Worm (Caenorhabditis elegans) whole organism, L2 larva: ENCODE results near the gene T12A7.9.

Experiments used
- C34F6.9 ChIP-seq: fragments of 150-350 bp; optimal IDR thresholded peaks from 2 replicates; lab custom pipeline; 2014; ENCODE audit warnings: missing biosample characterization, missing genetic modification characterization
- F13H6.1 ChIP-seq: sonication (generic microtip); optimal IDR thresholded peaks from 2 replicates; lab custom pipeline; 2016; ENCODE audit warnings: missing genetic modification characterization, missing compliant biosample characterization
- R02D3.7 ChIP-seq: fragments of 150-350 bp; optimal IDR thresholded peaks from 2 replicates; lab custom pipeline; 2014; ENCODE audit warnings: missing biosample characterization, missing genetic modification characterization
- Y55F3AM.14 ChIP-seq: fragments of 200-800 bp; sonication (Bioruptor generic); optimal IDR thresholded peaks from 2 replicates; lab custom pipeline; 2018; ENCODE audit warnings: mild to moderate bottlenecking, missing genetic modification characterization, missing compliant biosample characterization
- ZK546.5 ChIP-seq: sonication (generic microtip); optimal IDR thresholded peaks from 2 replicates; lab custom pipeline; 2017; ENCODE audit warnings: missing biosample characterization, missing genetic modification characterization
- blmp-1 ChIP-seq: sonication (generic microtip); optimal IDR thresholded peaks from 2 replicates; lab custom pipeline; 2017; ENCODE audit warnings: missing genetic modification characterization, mild to moderate bottlenecking, missing compliant biosample characterization, antibody characterized with exemption, moderate library complexity; ENCODE audit not compliant: insufficient read depth
- ceh-16 ChIP-seq: fragments of 150-350 bp; optimal IDR thresholded peaks from 2 replicates; lab custom pipeline; 2014; ENCODE audit warnings: missing biosample characterization, missing genetic modification characterization
- ceh-82 ChIP-seq: fragments of 150-350 bp; optimal IDR thresholded peaks from 2 replicates; lab custom pipeline; 2014; ENCODE audit warnings: missing biosample characterization, missing genetic modification characterization
- crh-2 ChIP-seq: sonication (generic microtip); optimal IDR thresholded peaks from 2 replicates; lab custom pipeline; 2017; ENCODE audit warnings: missing biosample characterization, missing genetic modification characterization
- dmd-4 ChIP-seq: sonication (generic microtip); optimal IDR thresholded peaks from 2 replicates; lab custom pipeline; 2017; ENCODE audit warnings: missing biosample characterization, missing genetic modification characterization
- egl-27 ChIP-seq: sonication (generic microtip); optimal IDR thresholded peaks from 3 replicates; lab custom pipeline; 2017; ENCODE audit warnings: missing biosample characterization, missing genetic modification reagents, missing genetic modification characterization
- elt-1 ChIP-seq: fragments of 150-350 bp; optimal IDR thresholded peaks from 2 replicates; lab custom pipeline; 2014; ENCODE audit warnings: missing biosample characterization, missing genetic modification characterization
- elt-3 ChIP-seq: sonication (generic microtip); optimal IDR thresholded peaks from 2 replicates; lab custom pipeline; 2017; ENCODE audit warnings: missing biosample characterization, missing genetic modification characterization
- fos-1 ChIP-seq: fragments of 150-350 bp; optimal IDR thresholded peaks from 2 replicates; lab custom pipeline; 2014; ENCODE audit warnings: missing biosample characterization, missing genetic modification characterization
- gmeb-1 ChIP-seq: fragments of 150-350 bp; optimal IDR thresholded peaks from 2 replicates; lab custom pipeline; 2014; ENCODE audit warnings: missing biosample characterization, missing genetic modification characterization
- lin-11 ChIP-seq: fragments of 150-350 bp; sonication (generic microtip); optimal IDR thresholded peaks from 2 replicates; lab custom pipeline; 2014; ENCODE audit warnings: missing biosample characterization, missing genetic modification characterization, inconsistent platforms, mixed read lengths
- lin-13 ChIP-seq: fragments of 150-350 bp; optimal IDR thresholded peaks from 2 replicates; lab custom pipeline; 2014; ENCODE audit warnings: missing biosample characterization, missing genetic modification reagents, missing genetic modification characterization
- lin-39 ChIP-seq: fragments of 150-350 bp; optimal IDR thresholded peaks from 2 replicates; lab custom pipeline; 2014; ENCODE audit warnings: missing biosample characterization, missing genetic modification reagents, missing genetic modification characterization
- lsy-2 ChIP-seq, 2 experiments: fragments of 150-350 bp in 1 of 2; sonication (generic microtip) in 1 of 2; optimal IDR thresholded peaks; 2 replicates each; lab custom pipeline; 2014 to 2017; ENCODE audit warnings: missing biosample characterization in 2 of 2, missing genetic modification characterization in 2 of 2
- mbf-1 ChIP-seq: sonication (generic microtip); optimal IDR thresholded peaks from 2 replicates; lab custom pipeline; 2017; ENCODE audit warnings: missing biosample characterization, missing genetic modification characterization
- mdl-1 ChIP-seq, 2 experiments: fragments of 150-350 bp in 1 of 2; sonication (generic microtip) in 1 of 2; optimal IDR thresholded peaks; 2 replicates each; lab custom pipeline; 2017; ENCODE audit warnings: missing biosample characterization in 2 of 2, missing genetic modification characterization in 2 of 2
- nhr-10 ChIP-seq: sonication (generic microtip); optimal IDR thresholded peaks from 2 replicates; lab custom pipeline; 2017; ENCODE audit warnings: missing biosample characterization, missing genetic modification characterization
- nhr-11 ChIP-seq: fragments of 150-350 bp; optimal IDR thresholded peaks from 2 replicates; lab custom pipeline; 2014; ENCODE audit warnings: missing biosample characterization, missing genetic modification characterization
- nhr-12 ChIP-seq: fragments of 150-350 bp; optimal IDR thresholded peaks from 2 replicates; lab custom pipeline; 2014; ENCODE audit warnings: missing biosample characterization, missing genetic modification characterization
- nhr-129 ChIP-seq: fragments of 150-350 bp; optimal IDR thresholded peaks from 2 replicates; lab custom pipeline; 2014; ENCODE audit warnings: missing biosample characterization, missing genetic modification characterization
- nhr-23 ChIP-seq: fragments of 150-350 bp; optimal IDR thresholded peaks from 2 replicates; lab custom pipeline; 2014; ENCODE audit warnings: missing biosample characterization, missing genetic modification reagents, missing genetic modification characterization
- nhr-237 ChIP-seq: fragments of 150-350 bp; optimal IDR thresholded peaks from 2 replicates; lab custom pipeline; 2014; ENCODE audit warnings: missing biosample characterization, missing genetic modification characterization
- nhr-25 ChIP-seq: fragments of 150-350 bp; sonication (generic microtip); optimal IDR thresholded peaks from 3 replicates; lab custom pipeline; 2014; ENCODE audit warnings: missing biosample characterization, missing genetic modification characterization
- nhr-77 ChIP-seq: fragments of 150-350 bp; optimal IDR thresholded peaks from 2 replicates; lab custom pipeline; 2014; ENCODE audit warnings: missing biosample characterization, missing genetic modification characterization
- sem-4 ChIP-seq: fragments of 150-350 bp; optimal IDR thresholded peaks from 2 replicates; lab custom pipeline; 2014; ENCODE audit warnings: missing biosample characterization, missing genetic modification reagents, missing genetic modification characterization
- skn-1 ChIP-seq: sonication (generic microtip); optimal IDR thresholded peaks from 2 replicates; lab custom pipeline; 2017; ENCODE audit warnings: missing biosample characterization, missing genetic modification characterization
- sma-9 ChIP-seq, 2 experiments: fragments of 150-350 bp in 1 of 2; sonication (generic microtip) in 1 of 2; optimal IDR thresholded peaks; 2 replicates each; lab custom pipeline; 2014 to 2016; ENCODE audit warnings: missing genetic modification characterization in 2 of 2, mild to moderate bottlenecking in 1 of 2, missing biosample characterization in 1 of 2, missing compliant biosample characterization in 1 of 2, missing genetic modification reagents in 1 of 2, moderate library complexity in 1 of 2
- unc-55 ChIP-seq: fragments of 150-350 bp; sonication (generic microtip); optimal IDR thresholded peaks from 3 replicates; lab custom pipeline; 2014; ENCODE audit warnings: missing biosample characterization, missing genetic modification reagents, missing genetic modification characterization
- unc-62 ChIP-seq: fragments of 150-350 bp; optimal IDR thresholded peaks from 2 replicates; lab custom pipeline; 2014; ENCODE audit warnings: missing biosample characterization, missing genetic modification reagents, missing genetic modification characterization
- zag-1 ChIP-seq: fragments of 150-350 bp; optimal IDR thresholded peaks from 2 replicates; lab custom pipeline; 2014; ENCODE audit warnings: missing biosample characterization, missing genetic modification characterization
- ztf-1 ChIP-seq: fragments of 200-800 bp; sonication (Bioruptor generic); conservative IDR thresholded peaks from 2 replicates; pipeline ENCODE4 v1.3.6; 2022; ENCODE audit warnings: missing genetic modification characterization, missing compliant biosample characterization
- ztf-11 ChIP-seq: sonication (generic microtip); optimal IDR thresholded peaks from 2 replicates; lab custom pipeline; 2017; ENCODE audit warnings: missing biosample characterization, missing genetic modification characterization
- ztf-4 ChIP-seq: fragments of 150-350 bp; optimal IDR thresholded peaks from 2 replicates; lab custom pipeline; 2014; ENCODE audit warnings: missing biosample characterization, missing genetic modification characterization

Gene T12A7.9

DNA sequence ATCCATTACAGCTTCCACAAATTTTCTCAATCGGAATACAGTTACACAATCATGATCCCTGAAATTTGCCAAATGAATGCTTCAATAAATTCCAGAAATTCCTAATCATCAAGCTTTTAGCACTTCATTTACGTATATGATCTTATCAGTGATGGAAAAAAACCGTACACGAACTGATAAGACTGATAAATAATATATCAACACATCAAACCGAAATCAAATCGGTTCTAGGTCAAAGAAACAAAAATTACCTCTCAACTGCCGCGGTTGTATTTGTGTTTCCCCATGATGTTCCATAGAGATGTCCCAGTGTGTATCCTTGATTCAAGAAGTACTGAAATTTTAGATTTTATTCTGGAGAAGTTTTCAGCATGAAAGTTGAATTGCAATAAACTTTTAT is 15.3 kb upstream of the T12A7.9 start:
- peak; percentile 17 for TF ChIP-seq sma-9 (GFP tag; optimal IDR thresholded peaks at IDR 0.05; lab: Kevin White, UChicago)
- no peak for TF ChIP-seq sma-9 (tag; optimal IDR thresholded peaks at IDR 0.05; lab: Kevin White, UChicago)
- TF ChIP-seq unc-55, result no peak
- TF ChIP-seq ztf-4 (tag; lab: Kevin White, UChicago), result no peak
- TF ChIP-seq fos-1 (tag; lab: Kevin White, UChicago), result peak; percentile 66
- TF ChIP-seq crh-2 (tag; lab: Kevin White, UChicago), result peak; percentile 15

DNA sequence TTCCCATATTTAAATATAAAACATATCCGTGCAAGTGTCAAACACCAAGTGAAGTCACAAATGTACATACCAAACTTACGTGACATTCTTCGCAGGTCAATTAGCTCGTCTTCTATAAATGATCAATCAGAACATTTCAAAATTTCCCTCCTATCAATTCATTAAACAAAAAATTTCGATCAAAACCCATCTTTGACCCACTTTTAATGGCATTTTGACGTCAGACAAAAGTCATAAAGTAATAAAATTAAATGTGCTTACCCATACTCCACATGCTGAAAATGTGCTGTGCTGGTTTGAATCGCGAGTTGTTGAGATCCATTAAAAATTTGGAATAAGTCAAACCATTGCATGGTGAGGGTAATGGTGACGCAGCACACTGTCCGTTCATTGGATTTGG is 14.0 kb upstream of the T12A7.9 start:
- TF ChIP-seq sma-9 (GFP tag; optimal IDR thresholded peaks at IDR 0.05; lab: Kevin White, UChicago) (peak; percentile 31), sma-9 (tag; optimal IDR thresholded peaks at IDR 0.05; lab: Kevin White, UChicago) (no peak), lin-39 (tag; lab: Kevin White, UChicago) (no peak), lsy-2 (tag; optimal IDR thresholded peaks at IDR 0.05; lab: Kevin White, UChicago) (no peak)
- TF ChIP-seq, all 48 proteins: peak for 1

DNA sequence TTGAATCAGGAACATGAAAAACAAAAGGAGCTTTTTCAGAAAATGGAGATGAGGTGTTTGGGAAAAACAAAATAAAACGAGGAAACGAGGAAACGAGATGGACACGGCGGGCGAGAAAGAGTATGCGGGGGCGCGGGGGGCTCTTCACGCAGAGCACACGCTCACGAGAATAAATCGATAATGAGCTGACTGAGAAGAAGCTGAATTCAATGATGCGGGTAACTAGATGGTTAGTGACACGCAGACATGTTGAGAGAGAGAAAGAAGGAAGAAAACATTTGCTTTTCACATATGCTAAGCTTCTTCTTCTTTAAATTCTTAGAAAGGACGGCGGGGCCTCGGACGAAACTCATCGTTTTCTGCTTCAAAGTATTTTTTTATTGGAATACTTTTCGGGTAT is 9.7 kb upstream of the T12A7.9 start:
- TF ChIP-seq F13H6.1 (tag; lab: Kevin White, UChicago), result peak; percentile 55
- no peak for TF ChIP-seq blmp-1 (tag; lab: Kevin White, UChicago)
- TF ChIP-seq nhr-129, result peak; percentile 57
- TF ChIP-seq mdl-1 (tag; optimal IDR thresholded peaks at IDR 0.05; lab: Kevin White, UChicago), result peak in 1 of 2 experiments; percentile 77
- TF ChIP-seq elt-1 (tag; lab: Kevin White, UChicago), result no peak
- TF ChIP-seq nhr-23 (tag; lab: Kevin White, UChicago), result no peak
- no peak for TF ChIP-seq lin-13 (GFP tag; lab: Kevin White, UChicago)
- no peak for TF ChIP-seq nhr-11 (tag; lab: Kevin White, UChicago)
- TF ChIP-seq unc-55, result peak; percentile 60
- peak; percentile 75 for TF ChIP-seq C34F6.9
- no peak for TF ChIP-seq ceh-16 (tag; lab: Kevin White, UChicago)
- peak; percentile 56 for TF ChIP-seq crh-2 (tag; lab: Kevin White, UChicago)
- peak; percentile 16 to 65 for TF ChIP-seq lsy-2 (tag; optimal IDR thresholded peaks at IDR 0.05; lab: Kevin White, UChicago)
- TF ChIP-seq lin-11 (tag; lab: Kevin White, UChicago), result peak; percentile 70
- TF ChIP-seq mbf-1 (tag; lab: Kevin White, UChicago), result no peak
- TF ChIP-seq zag-1 (tag; lab: Kevin White, UChicago), result peak; percentile 72
- peak; percentile 64 for TF ChIP-seq sma-9 (GFP tag; optimal IDR thresholded peaks at IDR 0.05; lab: Kevin White, UChicago)
- no peak for TF ChIP-seq sma-9 (tag; optimal IDR thresholded peaks at IDR 0.05; lab: Kevin White, UChicago)
- TF ChIP-seq egl-27, result peak; percentile 37
- no peak for TF ChIP-seq ZK546.5 (tag; lab: Kevin White, UChicago)
- TF ChIP-seq ztf-11 (tag; lab: Kevin White, UChicago), result no peak
- no peak for TF ChIP-seq unc-62 (GFP tag; lab: Kevin White, UChicago)

DNA sequence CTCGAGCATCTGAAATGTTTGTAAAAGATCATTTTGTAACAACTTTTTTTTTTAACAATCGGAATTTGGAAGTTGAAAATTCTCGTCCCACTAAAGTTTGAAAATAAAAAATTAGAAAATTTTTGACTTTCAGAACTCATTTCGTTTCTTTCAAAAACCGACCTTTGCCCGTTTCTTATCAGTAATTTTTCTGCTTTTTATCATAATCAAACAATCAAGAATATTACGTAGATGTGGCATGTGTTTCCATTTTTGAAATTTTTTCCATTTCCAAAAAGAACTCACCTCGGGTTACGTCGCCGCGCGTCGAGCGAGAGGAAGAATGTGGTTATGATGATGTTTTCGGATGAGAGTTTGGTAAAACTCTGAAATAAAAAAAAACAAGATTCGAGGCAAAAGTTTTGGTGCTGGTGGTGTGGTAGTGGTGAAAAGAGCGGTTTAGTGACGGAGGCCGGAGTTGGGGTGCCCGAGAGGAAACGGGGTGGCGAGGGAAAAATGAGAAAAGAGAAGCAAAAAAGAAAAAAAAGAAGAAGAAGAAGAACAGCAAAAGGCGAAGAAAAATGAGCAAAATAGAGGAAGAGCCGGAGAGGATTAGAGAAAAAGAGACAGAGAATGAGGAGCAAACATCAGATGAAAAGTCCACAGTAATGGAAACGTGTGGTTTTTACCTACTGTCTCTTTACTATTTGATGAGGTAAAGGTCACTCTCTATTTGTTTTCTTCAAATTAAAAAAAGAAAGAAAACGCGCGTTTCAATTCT is 5.1 kb upstream of the T12A7.9 start, which contains the start of gene T12A7.2:
TSS of gene T12A7.2 (minus strand) at position 412 of the 760 bp plus-strand sequence.
- TF ChIP-seq F13H6.1 (tag; lab: Kevin White, UChicago) (peak; percentile 36), sma-9 (GFP tag; optimal IDR thresholded peaks at IDR 0.05; lab: Kevin White, UChicago) (peak; percentile 35), sma-9 (tag; optimal IDR thresholded peaks at IDR 0.05; lab: Kevin White, UChicago) (no peak), mdl-1 (tag; optimal IDR thresholded peaks at IDR 0.05; lab: Kevin White, UChicago) (no peak), gmeb-1 (tag; lab: Kevin White, UChicago) (no peak), unc-55 (peak; percentile 54), lsy-2 (tag; optimal IDR thresholded peaks at IDR 0.05; lab: Kevin White, UChicago) (no peak)
- TF ChIP-seq, all 48 proteins: peak for 3

DNA sequence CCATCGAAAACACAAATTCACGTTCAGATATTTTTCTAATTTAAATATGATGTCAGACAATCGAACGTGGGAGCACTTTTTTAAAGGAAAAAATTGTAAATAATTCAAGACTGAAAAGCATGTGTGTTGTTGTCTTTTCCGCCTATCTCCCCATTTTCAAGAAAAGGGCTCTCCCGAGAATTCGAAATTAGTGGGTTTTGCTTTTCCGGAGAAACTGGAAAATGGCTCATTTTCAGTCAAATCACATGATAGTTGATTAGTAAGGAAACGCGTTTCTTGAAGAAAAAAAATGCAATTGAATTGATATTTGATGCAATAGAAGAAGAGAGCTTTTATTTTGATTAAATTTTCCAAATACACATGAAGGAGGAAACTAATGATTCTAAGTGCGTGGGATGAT is 4.0 kb upstream of the T12A7.9 start:
- no peak for TF ChIP-seq Y55F3AM.14 (GFP tag; lab: Kevin White, UChicago)
- TF ChIP-seq elt-3, result no peak
- TF ChIP-seq nhr-12, result no peak
- TF ChIP-seq sma-9 (GFP tag; optimal IDR thresholded peaks at IDR 0.05; lab: Kevin White, UChicago), result no peak
- no peak for TF ChIP-seq sma-9 (tag; optimal IDR thresholded peaks at IDR 0.05; lab: Kevin White, UChicago)
- no peak for TF ChIP-seq lin-13 (GFP tag; lab: Kevin White, UChicago)
- TF ChIP-seq R02D3.7, result no peak
- no peak for TF ChIP-seq nhr-25 (tag; lab: Kevin White, UChicago)
- no peak for TF ChIP-seq fos-1 (tag; lab: Kevin White, UChicago)
- TF ChIP-seq nhr-237, result no peak
- no peak for TF ChIP-seq F13H6.1 (tag; lab: Kevin White, UChicago)
- TF ChIP-seq nhr-23 (tag; lab: Kevin White, UChicago), result no peak
- peak; percentile 15 for TF ChIP-seq C34F6.9
- TF ChIP-seq nhr-77 (tag; lab: Kevin White, UChicago), result no peak
- TF ChIP-seq zag-1 (tag; lab: Kevin White, UChicago), result no peak
- TF ChIP-seq egl-27, result no peak
- no peak for TF ChIP-seq ZK546.5 (tag; lab: Kevin White, UChicago)
- no peak for TF ChIP-seq sem-4 (tag; lab: Kevin White, UChicago)
- TF ChIP-seq nhr-11 (tag; lab: Kevin White, UChicago), result no peak
- TF ChIP-seq skn-1 (tag; lab: Kevin White, UChicago), result no peak
- TF ChIP-seq ztf-1 (GFP tag; lab: Robert Waterston, UW), result no peak
- peak; percentile 29 for TF ChIP-seq crh-2 (tag; lab: Kevin White, UChicago)
- TF ChIP-seq nhr-10, result no peak
- TF ChIP-seq lin-11 (tag; lab: Kevin White, UChicago), result no peak
- TF ChIP-seq unc-62 (GFP tag; lab: Kevin White, UChicago), result no peak
- peak in 1 of 2 experiments; percentile 49 for TF ChIP-seq lsy-2 (tag; optimal IDR thresholded peaks at IDR 0.05; lab: Kevin White, UChicago)
- TF ChIP-seq dmd-4 (tag; lab: Kevin White, UChicago), result no peak
- no peak for TF ChIP-seq blmp-1 (tag; lab: Kevin White, UChicago)
- no peak for TF ChIP-seq ceh-82 (tag; lab: Kevin White, UChicago)
